Fruit fly (Drosophila melanogaster): Measurements from ENCODE around the gene Sfp24Bd.
A peak's percentile ranks its signal among the peaks of the same experiment; 100 is the strongest.

Gene Sfp24Bd

dm6 chr2L:3712949-3713416 is 44.0 kb upstream of the Sfp24Bd start, which contains the start of the genes CG31955 and CG2818 (continued):
- TF ChIP-seq Fer3 (tag; optimal IDR thresholded peaks at IDR 0.05) (no peak), p53 (GFP tag; optimal IDR thresholded peaks at IDR 0.05) (no peak), CG1792 (GFP tag; optimal IDR thresholded peaks at IDR 0.05) (no peak), CG34376 (GFP tag; optimal IDR thresholded peaks at IDR 0.05) (no peak), sd (tag; optimal IDR thresholded peaks at IDR 0.05) (peak; percentile 51), Jarid2 (GFP tag; optimal IDR thresholded peaks at IDR 0.05) (no peak), CG31224 (GFP tag; IDR thresholded peaks at IDR 0.05) (no peak), luna (GFP tag; optimal IDR thresholded peaks at IDR 0.05) (no peak), CG9932 (GFP tag; IDR thresholded peaks at IDR 0.05) (no peak), CG15073 (GFP tag; optimal IDR thresholded peaks at IDR 0.05) (no peak), CHES-1-like (GFP tag; optimal IDR thresholded peaks at IDR 0.05) (no peak), Lhr (GFP tag; optimal IDR thresholded peaks at IDR 0.05) (no peak), Vsx1 (GFP tag; optimal IDR thresholded peaks at IDR 0.05) (no peak), Hey (tag; optimal IDR thresholded peaks at IDR 0.05) (no peak), HLH54F (GFP tag; optimal IDR thresholded peaks at IDR 0.05) (peak; percentile 35), unc-4 (GFP tag; IDR thresholded peaks at IDR 0.05; ENCODE audit: partially characterized antibody) (peak; percentile 77), NFAT (GFP tag; IDR thresholded peaks at IDR 0.05) (no peak), Hmx (GFP tag; optimal IDR thresholded peaks at IDR 0.05) (no peak), CG6854 (GFP tag; optimal IDR thresholded peaks at IDR 0.05) (no peak), CG17612 (GFP tag; IDR thresholded peaks at IDR 0.05) (no peak), CoRest (tag; optimal IDR thresholded peaks at IDR 0.05) (peak; percentile 47), CG7987 (GFP tag; optimal IDR thresholded peaks at IDR 0.05) (no peak), ci (GFP tag; IDR thresholded peaks at IDR 0.05) (no peak), CG10462 (GFP tag; optimal IDR thresholded peaks at IDR 0.05) (no peak), CG14441 (GFP tag; IDR thresholded peaks at IDR 0.05) (no peak), sna (GFP tag; IDR thresholded peaks at IDR 0.05; ENCODE audit: partially characterized antibody) (peak; percentile 85), Aef1 (GFP tag; IDR thresholded peaks at IDR 0.05) (no peak), Atf3 (GFP tag; optimal IDR thresholded peaks at IDR 0.05) (no peak), GATAe (GFP tag; conservative IDR thresholded peaks at IDR 0.05) (0 out of 2 replicates have a peak, but pooled peaks have one; percentile 25), CG12942 (GFP tag; optimal IDR thresholded peaks at IDR 0.05) (no peak), Ets97D (GFP tag; optimal IDR thresholded peaks at IDR 0.05) (peak; percentile 50), Poxn (GFP tag; IDR thresholded peaks at IDR 0.05) (no peak), CG5180 (GFP tag; optimal IDR thresholded peaks at IDR 0.05) (no peak), Nf-YC (tag; optimal IDR thresholded peaks at IDR 0.05) (no peak), CG11093 (GFP tag; IDR thresholded peaks at IDR 0.05) (no peak), CG30403 (GFP tag; optimal IDR thresholded peaks at IDR 0.05) (no peak), CG1024 (GFP tag; IDR thresholded peaks at IDR 0.05) (no peak), HmgD (GFP tag; optimal IDR thresholded peaks at IDR 0.05) (no peak), CG18764 (GFP tag; optimal IDR thresholded peaks at IDR 0.05) (no peak), fd3F (GFP tag; optimal IDR thresholded peaks at IDR 0.05) (no peak), eve (GFP tag; optimal IDR thresholded peaks at IDR 0.05) (no peak), kay (GFP tag; optimal IDR thresholded peaks at IDR 0.05) (peak; percentile 50), Oaz (GFP tag; IDR thresholded peaks at IDR 0.05) (no peak), CG32532 (GFP tag; IDR thresholded peaks at IDR 0.05) (no peak), z (GFP tag; IDR thresholded peaks at IDR 0.05) (no peak), mirr (GFP tag; optimal IDR thresholded peaks at IDR 0.05) (no peak), cg (GFP tag; optimal IDR thresholded peaks at IDR 0.05) (no peak), lbe (GFP tag; optimal IDR thresholded peaks at IDR 0.05) (no peak), CG11696 (GFP tag; IDR thresholded peaks at IDR 0.05) (no peak), zen (tag; optimal IDR thresholded peaks at IDR 0.05) (no peak), tx (GFP tag; optimal IDR thresholded peaks at IDR 0.05) (peak; percentile 36), ind (GFP tag; optimal IDR thresholded peaks at IDR 0.05) (peak; percentile 1)
